Fruit fly (Drosophila melanogaster): ENCODE results near the gene Obp28a.

DNA sequence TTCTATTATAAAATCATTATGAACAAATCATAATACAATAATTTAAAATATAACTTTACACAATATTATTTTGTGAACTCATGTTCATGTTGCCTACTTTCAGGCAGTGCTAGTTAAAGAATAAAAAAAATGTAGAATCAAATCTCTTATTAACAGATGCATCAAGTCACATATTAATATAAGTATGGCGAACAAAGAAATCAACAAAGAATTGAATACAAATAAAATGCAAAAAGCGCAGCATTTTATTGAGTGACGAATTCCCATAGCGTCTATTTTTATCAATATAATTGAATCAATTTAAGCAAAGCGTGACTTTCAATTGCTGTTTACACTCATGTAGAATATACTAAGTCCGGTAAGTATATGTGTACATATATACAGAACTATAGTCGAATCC, 49.3 kb downstream of the Obp28a start:
- TF ChIP-seq CG8478 (optimal IDR thresholded peaks at IDR 0.05) (no peak), CTCF (optimal IDR thresholded peaks at IDR 0.05) (no peak)
